Fruit fly (Drosophila melanogaster): ENCODE measurements around the gene CG12481.
A peak's percentile ranks its signal among the peaks of the same experiment; 100 is the strongest.

The CG12481 gene

DNA sequence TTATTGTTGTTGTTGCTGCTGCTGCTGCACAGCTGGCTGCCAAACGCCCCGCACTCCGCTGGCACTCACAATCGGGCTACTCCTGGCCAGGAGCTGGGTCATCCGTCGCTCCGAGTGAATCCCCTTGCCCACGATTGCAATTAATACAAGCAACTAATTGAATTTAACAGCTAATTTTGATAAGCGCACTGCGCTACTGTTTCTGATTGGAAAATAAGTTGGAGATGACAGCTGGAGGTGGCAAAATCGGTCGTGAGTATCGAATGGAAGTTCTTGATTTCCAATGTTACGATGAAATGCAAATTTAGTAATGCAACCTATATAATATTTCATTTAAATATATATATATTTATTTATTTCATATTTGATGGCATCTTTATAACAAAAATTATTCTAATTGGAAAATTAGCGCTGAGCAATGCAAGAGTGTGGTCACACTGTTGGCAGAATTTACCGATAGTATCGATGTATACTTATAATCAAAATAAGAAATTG is 46.8 kb downstream of the CG12481 start, which contains the start of gene CG42271 (continued):
- TF ChIP-seq CG7357 (GFP tag; IDR thresholded peaks at IDR 0.05), result no peak
- TF ChIP-seq ems (GFP tag; optimal IDR thresholded peaks at IDR 0.05), result no peak
- TF ChIP-seq NfI (GFP tag; optimal IDR thresholded peaks at IDR 0.05), result peak; percentile 61
- TF ChIP-seq ftz-f1 (GFP tag; optimal IDR thresholded peaks at IDR 0.05), result peak; percentile 15
- no peak for TF ChIP-seq CG8478 (optimal IDR thresholded peaks at IDR 0.05)
- TF ChIP-seq corto (GFP tag; optimal IDR thresholded peaks at IDR 0.05), result no peak
- TF ChIP-seq CG2875 (GFP tag; optimal IDR thresholded peaks at IDR 0.05), result no peak
- TF ChIP-seq sens-2 (GFP tag; IDR thresholded peaks at IDR 0.05), result no peak
- no peak for TF ChIP-seq br (optimal IDR thresholded peaks at IDR 0.05)
- peak; percentile 40 for TF ChIP-seq Dref (GFP tag; IDR thresholded peaks at IDR 0.05)
- no peak for TF ChIP-seq CG5180 (GFP tag; optimal IDR thresholded peaks at IDR 0.05)
- no peak for TF ChIP-seq D19A (tag; optimal IDR thresholded peaks at IDR 0.05)
- no peak for TF ChIP-seq bigmax (GFP tag; optimal IDR thresholded peaks at IDR 0.05)
- TF ChIP-seq ERR (GFP tag; optimal IDR thresholded peaks at IDR 0.05), result no peak
- no peak for TF ChIP-seq Lhr (GFP tag; optimal IDR thresholded peaks at IDR 0.05)
- no peak for TF ChIP-seq CG12071 (GFP tag; optimal IDR thresholded peaks at IDR 0.05)
- no peak for TF ChIP-seq CG9609 (GFP tag; optimal IDR thresholded peaks at IDR 0.05)
- no peak for TF ChIP-seq H15 (GFP tag; IDR thresholded peaks at IDR 0.05)
- TF ChIP-seq CG9215 (GFP tag; IDR thresholded peaks at IDR 0.05), result 0 out of 2 replicates have a peak, but pooled peaks have one; percentile 24
- TF ChIP-seq CG4328 (GFP tag; optimal IDR thresholded peaks at IDR 0.05), result peak; percentile 22
- TF ChIP-seq ci (GFP tag; IDR thresholded peaks at IDR 0.05), result 0 out of 3 replicates have a peak, but pooled peaks have one; percentile 9
- TF ChIP-seq CG12391 (tag; optimal IDR thresholded peaks at IDR 0.05), result peak; percentile 65
- peak; percentile 38 for TF ChIP-seq CG9437 (GFP tag; optimal IDR thresholded peaks at IDR 0.05)
- peak; percentile 52 for TF ChIP-seq sob (GFP tag; IDR thresholded peaks at IDR 0.05)
- no peak for TF ChIP-seq psq (GFP tag; optimal IDR thresholded peaks at IDR 0.05)
- TF ChIP-seq CG16779 (GFP tag; IDR thresholded peaks at IDR 0.05), result no peak
- peak; percentile 97 for TF ChIP-seq Scr (GFP tag; IDR thresholded peaks at IDR 0.05; ENCODE audit: partially characterized antibody)
- no peak for TF ChIP-seq Dad (GFP tag; optimal IDR thresholded peaks at IDR 0.05)
- TF ChIP-seq YL-1 (GFP tag; optimal IDR thresholded peaks at IDR 0.05), result no peak
- TF ChIP-seq CG6689 (GFP tag; IDR thresholded peaks at IDR 0.05), result 0 out of 2 replicates have a peak, but pooled peaks have one; percentile 12
- peak; percentile 54; the same call in 1 of the 2 replicates for TF ChIP-seq CG6272 (GFP tag; IDR thresholded peaks at IDR 0.05)
- TF ChIP-seq Blimp-1 (GFP tag; optimal IDR thresholded peaks at IDR 0.05), result no peak
- no peak for TF ChIP-seq cas (GFP tag; IDR thresholded peaks at IDR 0.05)
- TF ChIP-seq CG7963 (GFP tag; IDR thresholded peaks at IDR 0.05; ENCODE audit: partially characterized antibody), result peak; percentile 72; the same call in 2 of the 3 replicates
- no peak for TF ChIP-seq NK7.1 (GFP tag; optimal IDR thresholded peaks at IDR 0.05)
- TF ChIP-seq CG8944 (GFP tag; optimal IDR thresholded peaks at IDR 0.05), result no peak
- TF ChIP-seq CG18764 (GFP tag; optimal IDR thresholded peaks at IDR 0.05), result no peak
- no peak for TF ChIP-seq CG11247 (GFP tag; IDR thresholded peaks at IDR 0.05)
- TF ChIP-seq grau (tag; optimal IDR thresholded peaks at IDR 0.05), result peak; percentile 63
- no peak for TF ChIP-seq onecut (GFP tag; IDR thresholded peaks at IDR 0.05)
- TF ChIP-seq CG3065 (GFP tag; optimal IDR thresholded peaks at IDR 0.05), result no peak
- TF ChIP-seq CG1832 (GFP tag; optimal IDR thresholded peaks at IDR 0.05), result no peak
- no peak for TF ChIP-seq CG1603 (tag; optimal IDR thresholded peaks at IDR 0.05)
- TF ChIP-seq org-1 (GFP tag; optimal IDR thresholded peaks at IDR 0.05), result no peak
- peak; percentile 8 for TF ChIP-seq HHEX (GFP tag; optimal IDR thresholded peaks at IDR 0.05)
- TF ChIP-seq Fer3 (tag; optimal IDR thresholded peaks at IDR 0.05), result peak; percentile 47
- TF ChIP-seq ranshi (GFP tag; IDR thresholded peaks at IDR 0.05), result no peak
- TF ChIP-seq Rx (GFP tag; IDR thresholded peaks at IDR 0.05), result no peak
- TF ChIP-seq dmrt11E (tag; optimal IDR thresholded peaks at IDR 0.05), result peak; percentile 53
- peak; percentile 95 for TF ChIP-seq inv (GFP tag; IDR thresholded peaks at IDR 0.05; ENCODE audit: partially characterized antibody)
- TF ChIP-seq CG2116 (GFP tag; optimal IDR thresholded peaks at IDR 0.05), result peak; percentile 60
- TF ChIP-seq sens (GFP tag), result peak; percentile 34
